Worm (Caenorhabditis elegans) whole organism, L3 larva: Measurements from ENCODE around the gene clec-32.

Experiments used
- ceh-82 ChIP-seq: fragments of 150-350 bp; optimal IDR thresholded peaks from 2 replicates; lab custom pipeline; 2014; ENCODE audit warnings: missing biosample characterization, missing genetic modification characterization
- egl-27 ChIP-seq: sonication (generic microtip); optimal IDR thresholded peaks from 4 replicates; lab custom pipeline; 2017; ENCODE audit warnings: missing biosample characterization, missing genetic modification reagents, missing genetic modification characterization
- fos-1 ChIP-seq: fragments of 150-350 bp; optimal IDR thresholded peaks from 2 replicates; lab custom pipeline; 2014; ENCODE audit warnings: missing biosample characterization, missing genetic modification characterization
- nfya-1 ChIP-seq: sonication (generic microtip); optimal IDR thresholded peaks from 2 replicates; lab custom pipeline; 2017; ENCODE audit warnings: missing genetic modification characterization, mild to moderate bottlenecking, missing compliant biosample characterization, antibody characterized with exemption, moderate library complexity; ENCODE audit not compliant: insufficient read depth
- pha-4 ChIP-seq: fragments of 150-350 bp; optimal IDR thresholded peaks from 2 replicates; lab custom pipeline; 2014; ENCODE audit warnings: missing biosample characterization, missing genetic modification reagents, missing genetic modification characterization
- pqm-1 ChIP-seq: fragments of 150-350 bp; optimal IDR thresholded peaks from 2 replicates; lab custom pipeline; 2017; ENCODE audit warnings: missing biosample characterization, missing genetic modification characterization, inconsistent platforms
- unc-39 ChIP-seq: sonication (generic microtip); optimal IDR thresholded peaks from 4 replicates; lab custom pipeline; 2017; ENCODE audit warnings: missing biosample characterization, missing genetic modification characterization
- unc-62 ChIP-seq: fragments of 150-350 bp; sonication (generic microtip); optimal IDR thresholded peaks from 4 replicates; lab custom pipeline; 2014; ENCODE audit warnings: missing biosample characterization, missing genetic modification reagents, missing genetic modification characterization
- ztf-4 ChIP-seq: fragments of 150-350 bp; optimal IDR thresholded peaks from 2 replicates; lab custom pipeline; 2014; ENCODE audit warnings: missing biosample characterization, missing genetic modification characterization

ce11 chrV:16909871-16910270 is 48.3 kb upstream of the clec-32 start, which contains the start of gene F09C6.16:
- TF ChIP-seq fos-1 (tag; lab: Kevin White, UChicago) (no peak), pqm-1 (tag; lab: Kevin White, UChicago) (no peak), ztf-4 (tag; lab: Kevin White, UChicago) (no peak), unc-39 (tag; lab: Kevin White, UChicago) (no peak), nfya-1 (tag; lab: Kevin White, UChicago) (no peak), unc-62 (no peak), ceh-82 (no peak), pha-4 (tag; lab: Kevin White, UChicago) (no peak), egl-27 (tag; lab: Kevin White, UChicago) (no peak)
